Fruit fly (Drosophila melanogaster) whole organism, embryonic: ENCODE data around the gene CG43400.

Source experiments
- Awh ChIP-seq: fragments of 200-800 bp; sonication (Bioruptor generic); IDR thresholded peaks from 2 replicates; pipeline ENCODE4, ENCODE4 v1.3.6; 2022; ENCODE audit warnings: missing biosample characterization, missing genetic modification characterization
- CG10321 ChIP-seq: fragments of 200-800 bp; sonication (Bioruptor generic); IDR thresholded peaks from 2 replicates; pipeline ENCODE4 v1.3.6; 2022; ENCODE audit warnings: missing biosample characterization, missing genetic modification characterization
- CG11560 ChIP-seq: fragments of 200-800 bp; sonication (Bioruptor generic); IDR thresholded peaks from 3 replicates; pipeline ENCODE4 v1.3.6; 2022; ENCODE audit warnings: missing biosample characterization, missing genetic modification characterization
- CG12744 ChIP-seq: fragments of 200-800 bp; sonication (Bioruptor generic); optimal IDR thresholded peaks from 2 replicates; lab custom pipeline; 2016; ENCODE audit warnings: missing biosample characterization, missing genetic modification characterization
- CG15073 ChIP-seq: fragments of 200-800 bp; sonication (Bioruptor generic); optimal IDR thresholded peaks from 2 replicates; lab custom pipeline; 2016; ENCODE audit warnings: missing biosample characterization, missing genetic modification characterization
- CG2129 ChIP-seq: fragments of 200-800 bp; sonication (Bioruptor generic); IDR thresholded peaks from 2 replicates; pipeline ENCODE4 v1.3.6; 2022; ENCODE audit warnings: missing biosample characterization, missing genetic modification characterization; ENCODE audit not compliant: partially characterized antibody
- CG2199 ChIP-seq: fragments of 200-800 bp; sonication (Bioruptor generic); IDR thresholded peaks from 3 replicates; pipeline ENCODE4 v1.3.6; 2022; ENCODE audit warnings: missing biosample characterization, missing genetic modification characterization
- CG30403 ChIP-seq: fragments of 200-800 bp; sonication (Bioruptor generic); optimal IDR thresholded peaks from 3 replicates; lab custom pipeline; 2016; ENCODE audit warnings: missing biosample characterization, missing genetic modification characterization
- CG31224 ChIP-seq: fragments of 200-800 bp; sonication (Bioruptor generic); IDR thresholded peaks from 2 replicates; pipeline ENCODE4 v1.3.6; 2022; ENCODE audit warnings: missing biosample characterization, missing genetic modification characterization
- CG33213 ChIP-seq: fragments of 200-800 bp; sonication (Bioruptor generic); optimal IDR thresholded peaks from 3 replicates; lab custom pipeline; 2016; ENCODE audit warnings: missing biosample characterization, missing genetic modification characterization
- CG34224 ChIP-seq: fragments of 200-800 bp; sonication (Bioruptor generic); IDR thresholded peaks from 3 replicates; pipeline ENCODE4 v1.3.6; 2022; ENCODE audit warnings: missing biosample characterization, missing genetic modification characterization; ENCODE audit not compliant: partially characterized antibody
- CG3838 ChIP-seq: fragments of 200-800 bp; sonication (Bioruptor generic); optimal IDR thresholded peaks from 3 replicates; lab custom pipeline; 2016; ENCODE audit warnings: missing biosample characterization, missing genetic modification characterization
- CG4282 ChIP-seq: fragments of 200-800 bp; sonication (Bioruptor generic); optimal IDR thresholded peaks from 2 replicates; lab custom pipeline; 2016; ENCODE audit warnings: missing biosample characterization, missing genetic modification characterization
- CG5245 ChIP-seq: fragments of 200-800 bp; sonication (Bioruptor generic); optimal IDR thresholded peaks from 3 replicates; lab custom pipeline; 2016; ENCODE audit warnings: missing biosample characterization, missing genetic modification characterization
- CG8089 ChIP-seq: fragments of 200-800 bp; sonication (Bioruptor generic); optimal IDR thresholded peaks from 3 replicates; lab custom pipeline; 2016; ENCODE audit warnings: missing biosample characterization, missing genetic modification characterization
- CG8359 ChIP-seq: fragments of 200-800 bp; sonication (Bioruptor generic); optimal IDR thresholded peaks from 2 replicates; lab custom pipeline; 2017; ENCODE audit warnings: missing biosample characterization, mild to moderate bottlenecking, missing genetic modification characterization, borderline replicate concordance
- CG9437 ChIP-seq: fragments of 200-800 bp; sonication (Bioruptor generic); optimal IDR thresholded peaks from 2 replicates; lab custom pipeline; 2018; ENCODE audit warnings: missing biosample characterization, mild to moderate bottlenecking, missing genetic modification characterization
- CkIIα-i1 ChIP-seq: fragments of 200-800 bp; sonication (Bioruptor generic); IDR thresholded peaks from 2 replicates; pipeline ENCODE4 v1.3.6; 2022; ENCODE audit warnings: missing biosample characterization, missing genetic modification characterization
- D ChIP-seq, 2 experiments: fragments of 200-800 bp in 1 of 2; fragments of >200 bp in 1 of 2; sonication (Bioruptor generic) in 1 of 2; optimal IDR thresholded peaks; 2 replicates in 1 of 2; 3 replicates in 1 of 2; lab custom pipeline; 2017; ENCODE audit warnings: mild to moderate bottlenecking in 1 of 2, missing biosample characterization in 1 of 2, missing genetic modification characterization in 1 of 2, missing genetic modification reagents in 1 of 2
- D19B ChIP-seq: fragments of 200-800 bp; sonication (Bioruptor generic); optimal IDR thresholded peaks from 2 replicates; lab custom pipeline; 2017; ENCODE audit warnings: missing biosample characterization, mild to moderate bottlenecking, missing genetic modification characterization
- Dbx ChIP-seq: fragments of 200-800 bp; sonication (Bioruptor generic); IDR thresholded peaks from 3 replicates; pipeline ENCODE4 v1.3.6; 2022; ENCODE audit warnings: missing biosample characterization, missing genetic modification characterization
- Drgx ChIP-seq: fragments of 200-800 bp; sonication (Bioruptor generic); IDR thresholded peaks from 2 replicates; pipeline ENCODE4 v1.3.6; 2022; ENCODE audit warnings: missing biosample characterization, missing genetic modification characterization
- Fer1 ChIP-seq: fragments of 200-800 bp; sonication (Bioruptor generic); optimal IDR thresholded peaks from 2 replicates; lab custom pipeline; 2017; ENCODE audit warnings: missing biosample characterization, mild to moderate bottlenecking, missing genetic modification characterization
- H2.0 ChIP-seq: fragments of 200-800 bp; sonication (Bioruptor generic); IDR thresholded peaks from 2 replicates; pipeline ENCODE4 v1.3.6; 2022; ENCODE audit warnings: missing biosample characterization, missing genetic modification characterization
- HLHmδ ChIP-seq: fragments of 200-800 bp; sonication (Bioruptor generic); optimal IDR thresholded peaks from 2 replicates; lab custom pipeline; 2018; ENCODE audit warnings: missing biosample characterization, mild to moderate bottlenecking, missing genetic modification characterization, moderate library complexity
- Hr3 ChIP-seq: fragments of 200-800 bp; sonication (Bioruptor generic); optimal IDR thresholded peaks from 3 replicates; lab custom pipeline; 2016; ENCODE audit warnings: missing biosample characterization, missing genetic modification characterization
- Hr51 ChIP-seq, 2 experiments: fragments of 200-800 bp; sonication (Bioruptor generic); optimal IDR thresholded peaks; 2 replicates in 1 of 2; 3 replicates in 1 of 2; lab custom pipeline; 2016 to 2018; ENCODE audit warnings: missing biosample characterization in 2 of 2, missing genetic modification characterization in 2 of 2, mild to moderate bottlenecking in 1 of 2, moderate library complexity in 1 of 2
- Kr ChIP-seq: fragments of 200-800 bp; sonication (Bioruptor generic); optimal IDR thresholded peaks from 2 replicates; lab custom pipeline; 2017; ENCODE audit warnings: missing biosample characterization, mild to moderate bottlenecking, missing genetic modification characterization
- Ssrp ChIP-seq: fragments of 200-800 bp; sonication (Bioruptor generic); optimal IDR thresholded peaks from 2 replicates; lab custom pipeline; 2018; ENCODE audit warnings: missing biosample characterization, mild to moderate bottlenecking, missing genetic modification characterization, moderate library complexity
- Stat92E ChIP-seq, 3 experiments: fragments of >200 bp in 2 of 3; fragments of 200-800 bp in 1 of 3; sonication (Bioruptor generic) in 1 of 3; optimal IDR thresholded peaks; 2 replicates each; lab custom pipeline; 2017 to 2019; ENCODE audit warnings: missing biosample characterization in 3 of 3, missing genetic modification characterization in 3 of 3, mild to moderate bottlenecking in 1 of 3, moderate library complexity in 1 of 3
- Vsx1 ChIP-seq: fragments of 200-800 bp; sonication (Bioruptor generic); optimal IDR thresholded peaks from 2 replicates; lab custom pipeline; 2017; ENCODE audit warnings: missing biosample characterization, mild to moderate bottlenecking, missing genetic modification characterization, missing genetic modification reagents
- Xbp1 ChIP-seq: fragments of 200-800 bp; sonication (Bioruptor generic); optimal IDR thresholded peaks from 3 replicates; lab custom pipeline; 2016; ENCODE audit warnings: missing biosample characterization, mild to moderate bottlenecking, missing genetic modification characterization
- al ChIP-seq: fragments of 200-800 bp; sonication (Bioruptor generic); IDR thresholded peaks from 2 replicates; pipeline ENCODE4 v1.3.6; 2022; ENCODE audit warnings: missing biosample characterization, missing genetic modification characterization
- ash1 ChIP-seq: fragments of 200-800 bp; sonication (Bioruptor generic); optimal IDR thresholded peaks from 2 replicates; lab custom pipeline; 2018; ENCODE audit warnings: missing biosample characterization, mild to moderate bottlenecking, missing genetic modification characterization
- cad ChIP-seq: fragments of >200 bp; optimal IDR thresholded peaks from 2 replicates; lab custom pipeline; 2017; ENCODE audit warnings: missing biosample characterization, missing genetic modification characterization
- chif ChIP-seq, 2 experiments: fragments of 200-800 bp; sonication (Bioruptor generic); optimal IDR thresholded peaks; 3 replicates each; lab custom pipeline; 2016; ENCODE audit warnings: missing biosample characterization in 2 of 2, missing genetic modification characterization in 2 of 2
- chinmo ChIP-seq: fragments of 200-800 bp; sonication (Bioruptor generic); IDR thresholded peaks from 4 replicates; pipeline ENCODE4 v1.3.6; 2022; ENCODE audit warnings: missing biosample characterization, missing genetic modification characterization; ENCODE audit not compliant: partially characterized antibody
- dati ChIP-seq: fragments of 200-800 bp; sonication (Bioruptor generic); IDR thresholded peaks from 2 replicates; pipeline ENCODE4 v1.3.6; 2022; ENCODE audit warnings: missing biosample characterization, missing genetic modification characterization
- eve ChIP-seq, 2 experiments: fragments of >200 bp; optimal IDR thresholded peaks; 2 replicates each; lab custom pipeline; 2017; ENCODE audit warnings: missing biosample characterization in 2 of 2, missing genetic modification characterization in 2 of 2
- exex ChIP-seq: fragments of 200-800 bp; sonication (Bioruptor generic); optimal IDR thresholded peaks from 4 replicates; lab custom pipeline; 2018; ENCODE audit warnings: missing biosample characterization, mild to moderate bottlenecking, missing genetic modification characterization, moderate library complexity
- gro ChIP-seq: fragments of 200-800 bp; sonication (Bioruptor generic); optimal IDR thresholded peaks from 2 replicates; lab custom pipeline; 2016; ENCODE audit warnings: missing biosample characterization, missing genetic modification characterization
- lab ChIP-seq: fragments of 200-800 bp; sonication (Bioruptor generic); optimal IDR thresholded peaks from 3 replicates; lab custom pipeline; 2017; ENCODE audit warnings: missing biosample characterization, missing genetic modification characterization, mild to moderate bottlenecking, moderate library complexity, missing genetic modification reagents
- lmd ChIP-seq: fragments of 200-800 bp; sonication (Bioruptor generic); IDR thresholded peaks from 2 replicates; pipeline ENCODE4 v1.3.6; 2022; ENCODE audit warnings: missing biosample characterization, missing genetic modification characterization
- mld ChIP-seq: fragments of 200-800 bp; sonication (Bioruptor generic); IDR thresholded peaks from 3 replicates; pipeline ENCODE4 v1.3.6; 2022; ENCODE audit warnings: missing biosample characterization, missing genetic modification characterization; ENCODE audit not compliant: partially characterized antibody
- sd ChIP-seq: fragments of 200-800 bp; sonication (Bioruptor generic); optimal IDR thresholded peaks from 3 replicates; lab custom pipeline; 2018; ENCODE audit warnings: missing biosample characterization, mild to moderate bottlenecking, missing genetic modification characterization, moderate library complexity
- tap ChIP-seq: fragments of 200-800 bp; optimal IDR thresholded peaks from 3 replicates; lab custom pipeline; 2019; ENCODE audit warnings: missing biosample characterization, mild to moderate bottlenecking, missing genetic modification characterization, moderate library complexity
- tin ChIP-seq: fragments of 200-800 bp; sonication (Bioruptor generic); optimal IDR thresholded peaks from 3 replicates; lab custom pipeline; 2016; ENCODE audit warnings: missing biosample characterization, missing genetic modification characterization
- tna ChIP-seq: fragments of 200-800 bp; sonication (Bioruptor generic); IDR thresholded peaks from 2 replicates; pipeline ENCODE4 v1.3.6; 2022; ENCODE audit warnings: missing biosample characterization, missing genetic modification characterization; ENCODE audit not compliant: partially characterized antibody
- trem ChIP-seq: fragments of 200-800 bp; optimal IDR thresholded peaks from 3 replicates; lab custom pipeline; 2019; ENCODE audit warnings: missing biosample characterization, mild to moderate bottlenecking, missing genetic modification characterization, moderate library complexity
- vfl ChIP-seq: fragments of 200-800 bp; sonication (Bioruptor generic); optimal IDR thresholded peaks from 2 replicates; lab custom pipeline; 2016; ENCODE audit warnings: missing biosample characterization, missing genetic modification characterization

Gene CG43400

DNA sequence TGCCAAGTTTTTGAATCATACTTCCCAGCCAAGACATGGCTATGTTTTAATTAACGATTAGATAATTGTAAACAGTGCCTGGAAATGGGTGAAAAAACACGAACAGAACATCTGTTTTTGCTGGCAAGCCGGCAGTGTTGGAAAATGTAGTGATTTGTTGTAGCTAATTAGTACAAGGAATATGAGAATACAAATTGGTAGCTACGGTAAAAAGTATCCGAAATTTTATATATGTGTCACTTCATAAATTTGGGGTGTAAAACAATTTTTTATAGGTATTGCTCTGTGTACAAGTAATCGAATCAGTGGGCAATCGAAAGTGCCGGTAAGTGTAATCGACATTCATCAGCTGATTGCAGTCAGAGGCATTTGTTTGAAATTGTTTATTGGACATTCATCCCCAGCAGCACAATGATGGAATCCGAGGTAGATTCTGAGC is 26.7 kb downstream of the CG43400 start, which contains the start of the genes mRpL51 and Uba4 (continued):
- TF ChIP-seq chif (GFP tag; optimal IDR thresholded peaks at IDR 0.05; lab: Kevin White, UChicago) (peak in 1 of 2 experiments; percentile 18), CG34224 (GFP tag; lab: Robert Waterston, UW) (peak; percentile 49; the same call in 2 of the 3 replicates), CG5245 (GFP tag; lab: Kevin White, UChicago) (peak; percentile 22), CG30403 (GFP tag; lab: Kevin White, UChicago) (peak; percentile 53), Xbp1 (peak; percentile 39), mld (GFP tag; lab: Robert Waterston, UW) (no peak), CG31224 (no peak), CG8089 (GFP tag; lab: Kevin White, UChicago) (no peak), CG8359 (GFP tag; lab: Kevin White, UChicago) (no peak), CG15073 (no peak), CkIIα-i1 (GFP tag; lab: Robert Waterston, UW) (no peak), Hr51 (GFP tag; optimal IDR thresholded peaks at IDR 0.05; lab: Kevin White, UChicago) (peak in 1 of 2 experiments; percentile 10), Drgx (no peak), cad (GFP tag; lab: Kevin White, UChicago) (no peak), D19B (GFP tag; lab: Kevin White, UChicago) (no peak), tna (GFP tag; lab: Robert Waterston, UW) (no peak), Awh (no peak), lmd (GFP tag; lab: Robert Waterston, UW) (no peak), CG10321 (no peak), dati (no peak), Hr3 (peak; percentile 1), trem (tag; lab: Kevin White, UChicago) (peak; percentile 78), exex (tag; lab: Kevin White, UChicago) (peak; percentile 57), CG3838 (no peak), D (optimal IDR thresholded peaks at IDR 0.05; lab: Kevin White, UChicago) (no peak), D (GFP tag; optimal IDR thresholded peaks at IDR 0.05; lab: Kevin White, UChicago) (no peak), HLHmδ (no peak), tap (tag; lab: Kevin White, UChicago) (no peak), Kr (GFP tag; lab: Kevin White, UChicago) (no peak), CG2129 (GFP tag; lab: Robert Waterston, UW) (peak; percentile 11; the same call in 1 of the 2 replicates), al (no peak), gro (GFP tag; lab: Kevin White, UChicago) (no peak), tin (GFP tag; lab: Kevin White, UChicago) (peak; percentile 45), Fer1 (GFP tag; lab: Kevin White, UChicago) (peak; percentile 46), CG9437 (no peak), CG12744 (GFP tag; lab: Kevin White, UChicago) (peak; percentile 6), CG4282 (GFP tag; lab: Kevin White, UChicago) (peak; percentile 28), vfl (GFP tag; lab: Kevin White, UChicago) (no peak), Ssrp (no peak), sd (no peak), ash1 (no peak), CG2199 (GFP tag; lab: Robert Waterston, UW) (no peak), chinmo (GFP tag; lab: Robert Waterston, UW) (0 out of 4 replicates have a peak, but pooled peaks have one; percentile 38), lab (GFP tag; lab: Kevin White, UChicago) (no peak), CG33213 (peak; percentile 28), CG11560 (no peak), Vsx1 (GFP tag; lab: Kevin White, UChicago) (peak; percentile 100), eve (GFP tag; optimal IDR thresholded peaks at IDR 0.05; lab: Kevin White, UChicago) (no peak), Stat92E (GFP tag; optimal IDR thresholded peaks at IDR 0.05; lab: Kevin White, UChicago) (no peak), Dbx (no peak), H2.0 (GFP tag; lab: Robert Waterston, UW) (no peak)
